Worm (Caenorhabditis elegans) whole organism, L3 larva: ENCODE results near the gene tmem-135.

ENCODE experiments used
- R02D3.7 ChIP-seq: fragments of 150-350 bp; optimal IDR thresholded peaks from 2 replicates; lab custom pipeline; 2014; ENCODE audit warnings: missing biosample characterization, missing genetic modification characterization
- ceh-28 ChIP-seq: fragments of 150-350 bp; optimal IDR thresholded peaks from 2 replicates; lab custom pipeline; 2014; ENCODE audit warnings: missing biosample characterization, missing genetic modification reagents, missing genetic modification characterization
- ceh-82 ChIP-seq: fragments of 150-350 bp; optimal IDR thresholded peaks from 2 replicates; lab custom pipeline; 2014; ENCODE audit warnings: missing biosample characterization, missing genetic modification characterization
- ceh-9 ChIP-seq: sonication (generic microtip); optimal IDR thresholded peaks from 2 replicates; lab custom pipeline; 2018; ENCODE audit warnings: missing biosample characterization, missing genetic modification characterization
- egl-27 ChIP-seq: sonication (generic microtip); optimal IDR thresholded peaks from 4 replicates; lab custom pipeline; 2017; ENCODE audit warnings: missing biosample characterization, missing genetic modification reagents, missing genetic modification characterization
- egl-5 ChIP-seq: fragments of 150-350 bp; optimal IDR thresholded peaks from 2 replicates; lab custom pipeline; 2017; ENCODE audit warnings: missing biosample characterization, missing genetic modification reagents, missing genetic modification characterization, inconsistent platforms
- elt-1 ChIP-seq: fragments of 150-350 bp; optimal IDR thresholded peaks from 2 replicates; lab custom pipeline; 2014; ENCODE audit warnings: missing biosample characterization, missing genetic modification characterization
- elt-2 ChIP-seq: sonication (generic microtip); optimal IDR thresholded peaks from 2 replicates; lab custom pipeline; 2016; ENCODE audit warnings: missing genetic modification reagents, mild to moderate bottlenecking, missing genetic modification characterization, missing compliant biosample characterization
- elt-3 ChIP-seq, 3 experiments: fragments of 150-350 bp in 1 of 3; sonication (generic microtip) in 2 of 3; optimal IDR thresholded peaks; 2 replicates in 2 of 3; 4 replicates in 1 of 3; lab custom pipeline; 2014 to 2017; ENCODE audit warnings: missing biosample characterization in 3 of 3, missing genetic modification characterization in 3 of 3
- eor-1 ChIP-seq, 2 experiments: fragments of 150-350 bp; optimal IDR thresholded peaks; 2 replicates each; lab custom pipeline; 2014 to 2018; ENCODE audit warnings: missing biosample characterization in 2 of 2, missing genetic modification characterization in 2 of 2
- fkh-2 ChIP-seq: fragments of 150-350 bp; optimal IDR thresholded peaks from 2 replicates; lab custom pipeline; 2014; ENCODE audit warnings: missing biosample characterization, missing genetic modification reagents, missing genetic modification characterization
- fos-1 ChIP-seq: fragments of 150-350 bp; optimal IDR thresholded peaks from 2 replicates; lab custom pipeline; 2014; ENCODE audit warnings: missing biosample characterization, missing genetic modification characterization
- hmg-11 ChIP-seq: sonication (generic microtip); optimal IDR thresholded peaks from 2 replicates; lab custom pipeline; 2016; ENCODE audit warnings: missing genetic modification characterization, missing compliant biosample characterization
- lin-15B ChIP-seq: fragments of 150-350 bp; optimal IDR thresholded peaks from 2 replicates; lab custom pipeline; 2014; ENCODE audit warnings: missing biosample characterization, missing genetic modification characterization
- mdl-1 ChIP-seq: fragments of 150-350 bp; optimal IDR thresholded peaks from 2 replicates; lab custom pipeline; 2014; ENCODE audit warnings: missing biosample characterization, missing genetic modification characterization
- mml-1 ChIP-seq: fragments of 150-350 bp; sonication (generic microtip); optimal IDR thresholded peaks from 3 replicates; lab custom pipeline; 2014; ENCODE audit warnings: missing biosample characterization, missing genetic modification characterization
- nfya-1 ChIP-seq: sonication (generic microtip); optimal IDR thresholded peaks from 2 replicates; lab custom pipeline; 2017; ENCODE audit warnings: missing genetic modification characterization, mild to moderate bottlenecking, missing compliant biosample characterization, antibody characterized with exemption, moderate library complexity; ENCODE audit not compliant: insufficient read depth
- nhr-12 ChIP-seq: fragments of 150-350 bp; optimal IDR thresholded peaks from 2 replicates; lab custom pipeline; 2014; ENCODE audit warnings: missing biosample characterization, missing genetic modification characterization
- nhr-23 ChIP-seq: fragments of 150-350 bp; optimal IDR thresholded peaks from 2 replicates; lab custom pipeline; 2014; ENCODE audit warnings: missing biosample characterization, missing genetic modification reagents, missing genetic modification characterization
- nhr-237 ChIP-seq: fragments of 150-350 bp; optimal IDR thresholded peaks from 2 replicates; lab custom pipeline; 2014; ENCODE audit warnings: missing biosample characterization, missing genetic modification characterization
- nhr-25 ChIP-seq: sonication (generic microtip); optimal IDR thresholded peaks from 2 replicates; lab custom pipeline; 2017; ENCODE audit warnings: missing biosample characterization, missing genetic modification characterization
- nhr-43 ChIP-seq: sonication (generic microtip); optimal IDR thresholded peaks from 2 replicates; lab custom pipeline; 2016; ENCODE audit warnings: mild to moderate bottlenecking, missing genetic modification characterization, missing compliant biosample characterization; ENCODE audit not compliant: poor library complexity, severe bottlenecking
- nhr-67 ChIP-seq: fragments of 150-350 bp; optimal IDR thresholded peaks from 2 replicates; lab custom pipeline; 2014; ENCODE audit warnings: missing biosample characterization, missing genetic modification characterization
- nhr-76 ChIP-seq: fragments of 150-350 bp; sonication (generic microtip); optimal IDR thresholded peaks from 5 replicates; lab custom pipeline; 2014; ENCODE audit warnings: missing biosample characterization, missing genetic modification characterization
- nhr-77 ChIP-seq: fragments of 150-350 bp; optimal IDR thresholded peaks from 2 replicates; lab custom pipeline; 2014; ENCODE audit warnings: missing biosample characterization, missing genetic modification characterization
- pha-4 ChIP-seq: fragments of 150-350 bp; optimal IDR thresholded peaks from 2 replicates; lab custom pipeline; 2014; ENCODE audit warnings: missing biosample characterization, missing genetic modification reagents, missing genetic modification characterization
- pqm-1 ChIP-seq: fragments of 150-350 bp; optimal IDR thresholded peaks from 2 replicates; lab custom pipeline; 2017; ENCODE audit warnings: missing biosample characterization, missing genetic modification characterization, inconsistent platforms
- sea-2 ChIP-seq: fragments of 150-350 bp; sonication (generic microtip); optimal IDR thresholded peaks from 4 replicates; lab custom pipeline; 2014; ENCODE audit warnings: missing biosample characterization, missing genetic modification reagents, missing genetic modification characterization
- skn-1 ChIP-seq: fragments of 150-350 bp; optimal IDR thresholded peaks from 2 replicates; lab custom pipeline; 2014; ENCODE audit warnings: missing biosample characterization, missing genetic modification characterization
- snpc-4 ChIP-seq: fragments of 150-350 bp; optimal IDR thresholded peaks from 2 replicates; lab custom pipeline; 2014; ENCODE audit warnings: missing biosample characterization, missing genetic modification characterization
- tbx-2 ChIP-seq: sonication (generic microtip); optimal IDR thresholded peaks from 2 replicates; lab custom pipeline; 2016; ENCODE audit warnings: mild to moderate bottlenecking, missing genetic modification characterization, missing compliant biosample characterization
- unc-39 ChIP-seq: sonication (generic microtip); optimal IDR thresholded peaks from 4 replicates; lab custom pipeline; 2017; ENCODE audit warnings: missing biosample characterization, missing genetic modification characterization
- unc-62 ChIP-seq: fragments of 150-350 bp; sonication (generic microtip); optimal IDR thresholded peaks from 4 replicates; lab custom pipeline; 2014; ENCODE audit warnings: missing biosample characterization, missing genetic modification reagents, missing genetic modification characterization

tmem-135 gene

DNA sequence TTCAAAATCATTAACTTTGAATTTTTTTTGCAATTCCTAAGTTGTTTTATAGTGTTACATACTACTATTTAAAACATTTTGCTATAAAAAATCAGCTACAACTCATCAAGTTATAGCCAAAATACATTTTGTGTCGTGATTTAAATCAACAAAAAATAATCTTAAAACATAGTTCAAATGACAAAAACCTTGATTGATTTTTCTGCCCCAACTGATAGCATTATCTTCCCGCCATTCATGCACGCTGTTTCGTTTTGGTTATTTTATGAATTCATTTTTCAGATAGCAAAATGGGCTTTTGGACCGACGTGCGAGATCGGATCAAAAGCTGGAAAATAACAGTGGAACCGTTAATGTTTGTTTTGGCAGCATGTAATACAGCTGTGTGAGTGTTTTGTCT, 41.4 kb upstream of the tmem-135 start, which contains the start of gene slcr-46.1:
Gene slcr-46.1 (plus strand): TSS at position 274 of the 400 bp plus-strand sequence.
- TF ChIP-seq ceh-28 (tag; lab: Kevin White, UChicago) (no peak), ceh-9 (tag; lab: Kevin White, UChicago) (no peak), elt-2 (tag; lab: Kevin White, UChicago) (peak; percentile 56), nhr-77 (tag; lab: Kevin White, UChicago) (no peak), nhr-76 (tag; lab: Kevin White, UChicago) (no peak), nhr-12 (no peak), tbx-2 (tag; lab: Kevin White, UChicago) (no peak), fos-1 (tag; lab: Kevin White, UChicago) (no peak), pqm-1 (tag; lab: Kevin White, UChicago) (peak; percentile 38)

DNA sequence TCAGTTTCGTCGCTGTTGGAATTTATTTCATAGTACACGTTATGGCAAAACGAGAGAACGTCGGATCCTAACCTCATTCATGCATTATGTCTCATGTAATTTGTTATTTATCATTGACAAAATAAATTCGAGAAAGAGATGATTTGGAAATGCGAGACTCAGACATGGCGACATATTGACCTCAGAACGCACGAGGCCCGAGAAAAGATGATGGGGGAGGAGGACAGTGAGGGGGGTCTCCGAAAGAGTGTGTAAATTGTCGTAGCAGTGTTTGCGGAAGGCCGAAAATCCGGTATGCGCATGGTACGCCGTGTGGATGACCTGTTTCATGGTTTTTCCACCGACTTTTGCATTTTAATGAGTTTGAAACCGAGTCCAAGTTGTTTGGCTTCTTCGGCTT, 37.9 kb upstream of the tmem-135 start:
- TF ChIP-seq tbx-2 (tag; lab: Kevin White, UChicago) (peak; percentile 11), nhr-25 (peak; percentile 61), nhr-76 (tag; lab: Kevin White, UChicago) (no peak), skn-1 (tag; lab: Kevin White, UChicago) (no peak), R02D3.7 (tag; lab: Kevin White, UChicago) (no peak), fkh-2 (no peak), ceh-9 (tag; lab: Kevin White, UChicago) (no peak), hmg-11 (tag; lab: Kevin White, UChicago) (peak; percentile 55), pqm-1 (tag; lab: Kevin White, UChicago) (no peak), nhr-237 (tag; lab: Kevin White, UChicago) (no peak), lin-15B (tag; lab: Kevin White, UChicago) (no peak), egl-27 (tag; lab: Kevin White, UChicago) (no peak), fos-1 (tag; lab: Kevin White, UChicago) (no peak), pha-4 (peak; percentile 56), nhr-43 (tag; lab: Kevin White, UChicago) (no peak), nfya-1 (tag; lab: Kevin White, UChicago) (peak; percentile 52), nhr-23 (tag; lab: Kevin White, UChicago) (peak; percentile 80), elt-3 (tag; optimal IDR thresholded peaks at IDR 0.05; lab: Kevin White, UChicago) (no peak), egl-5 (tag; lab: Kevin White, UChicago) (peak; percentile 38)

- peak; percentile 29 for TF ChIP-seq pqm-1 (tag; lab: Kevin White, UChicago)
- TF ChIP-seq elt-1 (tag; lab: Kevin White, UChicago): no peak
- TF ChIP-seq elt-2 (tag; lab: Kevin White, UChicago): peak; percentile 63
These were observed 37.4 kb upstream of the tmem-135 start for ce11 chrX:4636143-4636542.

DNA sequence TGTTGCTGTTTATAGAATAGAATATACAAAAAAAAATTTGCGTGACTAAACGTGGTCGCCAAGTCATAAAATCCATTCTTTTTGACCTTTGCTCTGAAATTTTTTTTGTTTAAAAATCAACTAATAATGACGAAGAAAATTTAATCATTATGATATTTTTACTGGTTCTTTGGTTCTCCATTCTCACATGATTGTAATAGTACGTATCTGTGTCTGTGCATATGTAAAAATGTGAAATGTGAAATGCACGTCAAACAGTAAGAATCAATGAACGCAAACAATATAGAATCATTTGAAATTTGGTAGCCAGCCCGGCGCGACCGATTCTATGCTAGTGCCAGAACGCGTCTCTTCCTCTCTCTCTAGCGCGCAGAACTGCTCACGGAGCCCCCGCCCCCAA, 36.7 kb upstream of the tmem-135 start, which contains the start of gene hosl-1:
Gene hosl-1 (plus strand): TSS at position 301 of the 400 bp plus-strand sequence.
- TF ChIP-seq pqm-1 (tag; lab: Kevin White, UChicago) (peak; percentile 3), nhr-25 (no peak), pha-4 (peak; percentile 11), mdl-1 (tag; lab: Kevin White, UChicago) (no peak)

ce11 chrX:4647104-4647503, 26.4 kb upstream of the tmem-135 start, which contains the start of gene C46C11.4:
C46C11.4 (minus strand) TSS chrX:4647204.
- TF ChIP-seq snpc-4 (tag; lab: Kevin White, UChicago) (no peak), R02D3.7 (tag; lab: Kevin White, UChicago) (no peak), nhr-77 (tag; lab: Kevin White, UChicago) (no peak), ceh-28 (tag; lab: Kevin White, UChicago) (no peak), pha-4 (no peak), eor-1 (tag; optimal IDR thresholded peaks at IDR 0.05; lab: Kevin White, UChicago) (no peak), egl-5 (tag; lab: Kevin White, UChicago) (no peak), sea-2 (GFP tag; lab: Kevin White, UChicago) (no peak), mdl-1 (tag; lab: Kevin White, UChicago) (no peak), unc-39 (tag; lab: Kevin White, UChicago) (no peak), nhr-67 (tag; lab: Kevin White, UChicago) (no peak), elt-3 (tag; optimal IDR thresholded peaks at IDR 0.05; lab: Kevin White, UChicago) (no peak), ceh-82 (tag; lab: Kevin White, UChicago) (no peak), unc-62 (no peak), mml-1 (tag; lab: Kevin White, UChicago) (no peak)
